Worm (Caenorhabditis elegans): ENCODE data around the gene Y75B8A.37.

Y75B8A.37 gene

DNA sequence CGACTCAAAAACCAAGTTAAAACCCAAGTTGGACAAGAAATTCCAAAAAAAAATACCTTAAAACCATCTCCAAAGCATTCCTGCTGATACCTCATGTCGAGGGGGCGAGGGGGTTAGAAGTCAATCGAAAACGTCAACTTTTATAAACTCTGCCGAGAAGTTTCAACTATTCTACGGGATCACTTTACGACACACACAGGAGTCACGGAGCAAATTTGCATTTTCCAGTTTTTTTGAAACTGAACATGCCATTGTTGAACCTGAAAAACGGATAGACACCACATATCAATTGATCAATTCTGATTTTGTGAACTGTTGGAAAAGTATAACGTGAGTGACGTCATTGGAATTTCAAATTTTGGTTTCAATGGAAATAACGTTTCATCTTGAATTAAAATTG, 12.2 kb upstream of the Y75B8A.37 start, which contains the start of gene mrp-8:
Gene mrp-8, minus strand, starts transcription at position 101 of the 400 bp plus-strand sequence.
- TF ChIP-seq F13C5.2 (tag; optimal IDR thresholded peaks at IDR 0.05) (no peak), B0310.2 (tag; optimal IDR thresholded peaks at IDR 0.05) (no peak), scrt-1 (GFP tag; IDR thresholded peaks at IDR 0.05) (no peak)

DNA sequence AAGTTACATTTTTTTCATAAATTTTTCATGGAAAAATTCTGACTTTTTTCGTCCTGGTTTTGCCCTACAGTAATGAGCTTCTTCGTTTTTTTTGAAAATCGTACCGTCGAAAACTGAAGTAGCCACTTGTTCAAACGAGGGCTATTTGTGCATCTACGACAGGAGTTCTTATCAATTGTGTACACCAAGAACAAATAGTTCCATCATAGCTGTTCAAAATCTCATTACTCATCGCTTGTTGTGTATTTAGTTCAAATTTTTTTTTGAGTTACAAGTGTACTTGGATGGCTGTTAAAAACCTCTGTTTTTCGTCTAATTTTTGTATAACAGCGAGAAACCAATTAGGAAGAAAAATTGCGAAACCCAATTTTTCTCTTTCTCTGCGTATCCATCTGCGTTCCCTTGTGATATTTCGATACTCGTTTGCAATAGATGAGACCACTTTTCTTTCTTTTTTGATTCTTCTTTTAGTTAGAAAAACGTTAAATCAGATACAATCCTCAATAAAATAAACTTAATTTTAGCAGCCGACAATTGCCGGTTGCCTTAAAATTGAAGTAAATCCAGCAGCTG, 10.4 kb upstream of the Y75B8A.37 start:
- TF ChIP-seq tbx-37 (GFP tag; conservative IDR thresholded peaks at IDR 0.05), result no peak
- no peak for TF ChIP-seq hmg-4 (GFP tag; optimal IDR thresholded peaks at IDR 0.05)
- no peak for TF ChIP-seq pes-1 (GFP tag; IDR thresholded peaks at IDR 0.05)
- TF ChIP-seq B0310.2 (tag; optimal IDR thresholded peaks at IDR 0.05), result no peak
- TF ChIP-seq hnd-1 (tag; optimal IDR thresholded peaks at IDR 0.05), result no peak
- TF ChIP-seq aly-1 (tag; optimal IDR thresholded peaks at IDR 0.05), result no peak
- no peak for TF ChIP-seq ets-7 (tag; optimal IDR thresholded peaks at IDR 0.05)
- TF ChIP-seq ceh-13 (GFP tag; optimal IDR thresholded peaks at IDR 0.05), result no peak
- TF ChIP-seq ama-1 (optimal IDR thresholded peaks at IDR 0.05), result no peak
- TF ChIP-seq flt-1 (GFP tag; IDR thresholded peaks at IDR 0.05), result no peak
- TF ChIP-seq hmbx-1 (tag; optimal IDR thresholded peaks at IDR 0.05), result no peak
- no peak for TF ChIP-seq ceh-36 (tag; optimal IDR thresholded peaks at IDR 0.05)
- no peak for TF ChIP-seq tbx-11 (GFP tag; IDR thresholded peaks at IDR 0.05)

ce11 chrIII:12307475-12307874, 7.8 kb upstream of the Y75B8A.37 start, which contains the start of gene pqn-92:
Gene pqn-92, plus strand, starts transcription at chrIII:12307781.
- no peak for TF ChIP-seq ceh-36 (tag; optimal IDR thresholded peaks at IDR 0.05)
- no peak for TF ChIP-seq tbx-37 (GFP tag; conservative IDR thresholded peaks at IDR 0.05)
- no peak for TF ChIP-seq ceh-13 (GFP tag; optimal IDR thresholded peaks at IDR 0.05)
- no peak for TF ChIP-seq B0310.2 (tag; optimal IDR thresholded peaks at IDR 0.05)
- no peak for TF ChIP-seq hnd-1 (tag; optimal IDR thresholded peaks at IDR 0.05)
- TF ChIP-seq flt-1 (GFP tag; IDR thresholded peaks at IDR 0.05), result no peak
- no peak for TF ChIP-seq scrt-1 (GFP tag; IDR thresholded peaks at IDR 0.05)
- no peak for TF ChIP-seq F13C5.2 (tag; optimal IDR thresholded peaks at IDR 0.05)
- no peak for TF ChIP-seq tra-4 (tag; optimal IDR thresholded peaks at IDR 0.05)
- no peak for TF ChIP-seq hmbx-1 (tag; optimal IDR thresholded peaks at IDR 0.05)
- TF ChIP-seq tbx-11 (GFP tag; IDR thresholded peaks at IDR 0.05), result no peak

ce11 chrIII:12312886-12313285, 2.4 kb upstream of the Y75B8A.37 start, which contains the start of gene Y75B8A.39:
Gene Y75B8A.39, plus strand, starts transcription at chrIII:12313186.
- TF ChIP-seq hmbx-1 (tag; optimal IDR thresholded peaks at IDR 0.05), result no peak
- TF ChIP-seq pes-1 (GFP tag; IDR thresholded peaks at IDR 0.05), result no peak
- TF ChIP-seq tra-4 (tag; optimal IDR thresholded peaks at IDR 0.05), result no peak
- no peak for TF ChIP-seq hmg-4 (GFP tag; optimal IDR thresholded peaks at IDR 0.05)
- no peak for TF ChIP-seq ets-7 (tag; optimal IDR thresholded peaks at IDR 0.05)
- TF ChIP-seq scrt-1 (GFP tag; IDR thresholded peaks at IDR 0.05), result no peak

- no peak for TF ChIP-seq hmbx-1 (tag; optimal IDR thresholded peaks at IDR 0.05)
- TF ChIP-seq flt-1 (GFP tag; IDR thresholded peaks at IDR 0.05), result no peak
- no peak for TF ChIP-seq B0310.2 (tag; optimal IDR thresholded peaks at IDR 0.05)
These were observed 2.2 kb downstream of the Y75B8A.37 start for ce11 chrIII:12317492-12317891.

- no peak for TF ChIP-seq F13C5.2 (tag; optimal IDR thresholded peaks at IDR 0.05)
- no peak for TF ChIP-seq hmbx-1 (tag; optimal IDR thresholded peaks at IDR 0.05)
- no peak for TF ChIP-seq tbx-37 (GFP tag; conservative IDR thresholded peaks at IDR 0.05)
- no peak for TF ChIP-seq sea-1 (GFP tag; conservative IDR thresholded peaks at IDR 0.05)
- no peak for TF ChIP-seq aly-1 (tag; optimal IDR thresholded peaks at IDR 0.05)
- no peak for TF ChIP-seq B0310.2 (tag; optimal IDR thresholded peaks at IDR 0.05)
- TF ChIP-seq ceh-36 (tag; optimal IDR thresholded peaks at IDR 0.05), result no peak
- no peak for TF ChIP-seq scrt-1 (GFP tag; IDR thresholded peaks at IDR 0.05)
- no peak for TF ChIP-seq tbx-11 (GFP tag; IDR thresholded peaks at IDR 0.05)
- no peak for TF ChIP-seq tra-4 (tag; optimal IDR thresholded peaks at IDR 0.05)
- TF ChIP-seq hmg-4 (GFP tag; optimal IDR thresholded peaks at IDR 0.05), result no peak
- no peak for TF ChIP-seq hnd-1 (tag; optimal IDR thresholded peaks at IDR 0.05)
- no peak for TF ChIP-seq pes-1 (GFP tag; IDR thresholded peaks at IDR 0.05)
- TF ChIP-seq flt-1 (GFP tag; IDR thresholded peaks at IDR 0.05), result no peak
- TF ChIP-seq ama-1 (optimal IDR thresholded peaks at IDR 0.05), result no peak
- TF ChIP-seq ceh-13 (GFP tag; optimal IDR thresholded peaks at IDR 0.05), result no peak
- no peak for TF ChIP-seq ets-7 (tag; optimal IDR thresholded peaks at IDR 0.05)
These were observed 3.5 kb downstream of the Y75B8A.37 start, which contains the start of gene Y75B8A.28 for ce11 chrIII:12318794-12319193. Gene Y75B8A.28, plus strand, starts transcription at chrIII:12319089.

DNA sequence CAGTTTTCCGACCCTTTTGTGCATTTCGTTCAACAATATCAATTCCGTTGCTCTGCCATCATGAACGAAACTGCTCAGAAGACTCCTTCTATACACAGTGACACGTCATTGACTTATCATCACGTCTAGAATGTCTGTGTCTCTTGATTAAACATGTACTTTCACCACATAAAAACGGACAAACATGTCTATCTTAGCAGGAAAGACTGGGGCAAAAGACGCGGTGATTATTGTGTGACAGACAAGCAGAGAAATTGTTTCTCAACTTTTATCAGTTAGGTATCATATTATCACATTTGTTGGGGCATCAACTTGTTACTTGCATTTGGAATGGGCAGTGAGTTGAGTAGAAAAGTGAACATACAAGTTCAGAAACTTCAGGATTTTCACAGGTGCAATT, 10.0 kb downstream of the Y75B8A.37 start:
- no peak for TF ChIP-seq flt-1 (GFP tag; IDR thresholded peaks at IDR 0.05)
- no peak for TF ChIP-seq pes-1 (GFP tag; IDR thresholded peaks at IDR 0.05)
- TF ChIP-seq B0310.2 (tag; optimal IDR thresholded peaks at IDR 0.05), result no peak
- TF ChIP-seq aly-1 (tag; optimal IDR thresholded peaks at IDR 0.05), result no peak

ce11 chrIII:12327528-12327997, 12.3 kb downstream of the Y75B8A.37 start, which contains the start of the genes zip-12 and Y75B8A.63:
Gene zip-12, plus strand, starts transcription at chrIII:12327914.
Gene Y75B8A.63, plus strand, starts transcription at chrIII:12327947.
- no peak for TF ChIP-seq ama-1 (optimal IDR thresholded peaks at IDR 0.05)
- TF ChIP-seq scrt-1 (GFP tag; IDR thresholded peaks at IDR 0.05), result no peak
- no peak for TF ChIP-seq sea-1 (GFP tag; conservative IDR thresholded peaks at IDR 0.05)
- no peak for TF ChIP-seq F13C5.2 (tag; optimal IDR thresholded peaks at IDR 0.05)
- TF ChIP-seq ceh-36 (tag; optimal IDR thresholded peaks at IDR 0.05), result no peak
- TF ChIP-seq flt-1 (GFP tag; IDR thresholded peaks at IDR 0.05), result no peak
- no peak for TF ChIP-seq ceh-13 (GFP tag; optimal IDR thresholded peaks at IDR 0.05)
- TF ChIP-seq hmg-4 (GFP tag; optimal IDR thresholded peaks at IDR 0.05), result no peak
- TF ChIP-seq tbx-37 (GFP tag; conservative IDR thresholded peaks at IDR 0.05), result no peak
- TF ChIP-seq B0310.2 (tag; optimal IDR thresholded peaks at IDR 0.05), result no peak
- no peak for TF ChIP-seq ets-7 (tag; optimal IDR thresholded peaks at IDR 0.05)
- no peak for TF ChIP-seq pes-1 (GFP tag; IDR thresholded peaks at IDR 0.05)
- no peak for TF ChIP-seq aly-1 (tag; optimal IDR thresholded peaks at IDR 0.05)
- TF ChIP-seq tra-4 (tag; optimal IDR thresholded peaks at IDR 0.05), result no peak
- no peak for TF ChIP-seq hnd-1 (tag; optimal IDR thresholded peaks at IDR 0.05)
- no peak for TF ChIP-seq hmbx-1 (tag; optimal IDR thresholded peaks at IDR 0.05)
- TF ChIP-seq tbx-11 (GFP tag; IDR thresholded peaks at IDR 0.05), result no peak
